Worm (Caenorhabditis elegans) whole organism, mixed stage, embryonic: ENCODE measurements around the gene emb-8.

ENCODE experiments used
- flh-1 ChIP-seq: fragments of 200-800 bp; sonication (Bioruptor generic); optimal IDR thresholded peaks from 2 replicates; lab custom pipeline; 2018; ENCODE audit warnings: mild to moderate bottlenecking, missing genetic modification characterization, moderate library complexity, missing compliant biosample characterization
- unc-39 ChIP-seq: fragments of 150-350 bp; optimal IDR thresholded peaks from 2 replicates; lab custom pipeline; 2014; ENCODE audit warnings: missing biosample characterization, missing genetic modification characterization

DNA sequence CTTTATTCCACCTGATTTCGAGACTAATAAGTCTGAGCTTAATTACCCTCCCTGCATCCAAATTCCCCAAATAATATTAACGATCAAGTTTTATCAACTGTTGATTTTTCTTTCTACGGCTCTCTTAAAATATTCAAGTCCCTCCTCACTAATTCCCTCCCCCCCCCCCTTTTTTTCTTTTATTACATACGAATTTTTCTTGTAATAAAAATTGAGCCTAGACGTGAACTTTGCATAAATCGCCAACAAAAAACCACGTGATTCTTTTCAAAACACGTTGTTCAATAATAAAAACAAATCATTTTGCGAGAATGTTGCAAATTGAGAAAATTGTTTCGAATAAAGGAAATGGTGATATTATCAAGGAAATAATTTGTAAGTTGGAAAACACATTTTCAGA lies 11.1 kb downstream of the emb-8 start, which contains the start of gene K10D2.8:
- TF ChIP-seq flh-1: no peak
- no peak for TF ChIP-seq unc-39
